Worm (Caenorhabditis elegans) whole organism, L1 larva: Measurements from ENCODE around the gene B0432.11.

Experiments
- C34B4.2 ChIP-seq: sonication (generic microtip); optimal IDR thresholded peaks from 2 replicates; lab custom pipeline; 2017; ENCODE audit warnings: mild to moderate bottlenecking, missing genetic modification characterization, missing compliant biosample characterization
- F16B12.6 ChIP-seq: fragments of 150-350 bp; optimal IDR thresholded peaks from 2 replicates; lab custom pipeline; 2014; ENCODE audit warnings: missing biosample characterization, missing genetic modification characterization
- Y116A8C.19 ChIP-seq: sonication (generic microtip); optimal IDR thresholded peaks from 2 replicates; lab custom pipeline; 2016; ENCODE audit warnings: missing compliant biosample characterization, missing genetic modification characterization, borderline replicate concordance
- aha-1 ChIP-seq: fragments of 150-350 bp; optimal IDR thresholded peaks from 2 replicates; lab custom pipeline; 2014; ENCODE audit warnings: missing biosample characterization, missing genetic modification characterization
- alr-1 ChIP-seq: fragments of 200-800 bp; sonication (Bioruptor generic); optimal IDR thresholded peaks from 2 replicates; lab custom pipeline; 2018; ENCODE audit warnings: borderline replicate concordance, mild to moderate bottlenecking, missing genetic modification characterization, missing compliant biosample characterization
- aly-2 ChIP-seq: fragments of 150-350 bp; optimal IDR thresholded peaks from 2 replicates; lab custom pipeline; 2014; ENCODE audit warnings: missing biosample characterization, missing genetic modification characterization
- ama-1 ChIP-seq: fragments of 150-350 bp; optimal IDR thresholded peaks from 2 replicates; lab custom pipeline; 2014
- blmp-1 ChIP-seq: fragments of 150-350 bp; optimal IDR thresholded peaks from 2 replicates; lab custom pipeline; 2014; ENCODE audit warnings: missing biosample characterization, missing genetic modification characterization
- ceh-63 ChIP-seq: fragments of 200-800 bp; sonication (Bioruptor generic); optimal IDR thresholded peaks from 2 replicates; lab custom pipeline; 2018; ENCODE audit warnings: mild to moderate bottlenecking, missing genetic modification characterization, missing compliant biosample characterization
- ceh-8 ChIP-seq: fragments of 200-800 bp; sonication (Bioruptor generic); optimal IDR thresholded peaks from 2 replicates; lab custom pipeline; 2018; ENCODE audit warnings: mild to moderate bottlenecking, missing genetic modification characterization, moderate library complexity, missing compliant biosample characterization
- ces-1 ChIP-seq: fragments of 150-350 bp; optimal IDR thresholded peaks from 2 replicates; lab custom pipeline; 2014; ENCODE audit warnings: missing biosample characterization, missing genetic modification reagents, missing genetic modification characterization
- dpl-1 ChIP-seq, 3 experiments: fragments of 150-350 bp in 2 of 3; sonication (generic microtip) in 1 of 3; optimal IDR thresholded peaks; 2 replicates each; lab custom pipeline; 2014 to 2017; ENCODE audit warnings: missing biosample characterization in 3 of 3, missing genetic modification characterization in 3 of 3, missing genetic modification reagents in 3 of 3
- efl-1 ChIP-seq, 4 experiments: fragments of 150-350 bp; optimal IDR thresholded peaks in 3 of 4; peaks in 1 of 4; 1 replicate in 1 of 4; 2 replicates in 3 of 4; lab custom pipeline; 2014; ENCODE audit warnings: missing biosample characterization in 2 of 4, missing genetic modification characterization in 2 of 4, missing genetic modification reagents in 2 of 4
- elt-2 ChIP-seq: sonication (generic microtip); optimal IDR thresholded peaks from 2 replicates; lab custom pipeline; 2016; ENCODE audit warnings: missing genetic modification characterization, mild to moderate bottlenecking, inconsistent platforms, missing compliant biosample characterization, missing genetic modification reagents
- elt-3 ChIP-seq, 6 experiments: fragments of 150-350 bp in 1 of 6; sonication (generic microtip); optimal IDR thresholded peaks; 2 replicates each; lab custom pipeline; 2017 to 2018; ENCODE audit warnings: missing biosample characterization in 6 of 6, missing genetic modification characterization in 6 of 6, inconsistent platforms in 1 of 6
- ets-5 ChIP-seq: fragments of 200-800 bp; sonication (Bioruptor generic); IDR thresholded peaks from 2 replicates; pipeline ENCODE4 v1.3.6; 2022; ENCODE audit warnings: missing genetic modification characterization, missing compliant biosample characterization
- fkh-10 ChIP-seq: sonication (generic microtip); optimal IDR thresholded peaks from 2 replicates; lab custom pipeline; 2017; ENCODE audit warnings: missing biosample characterization, missing genetic modification reagents, missing genetic modification characterization
- fkh-4 ChIP-seq: sonication (generic microtip); optimal IDR thresholded peaks from 2 replicates; lab custom pipeline; 2016; ENCODE audit warnings: missing compliant biosample characterization, missing genetic modification characterization, borderline replicate concordance
- fkh-8 ChIP-seq: sonication (generic microtip); optimal IDR thresholded peaks from 2 replicates; lab custom pipeline; 2016; ENCODE audit warnings: mild to moderate bottlenecking, missing genetic modification characterization, missing compliant biosample characterization
- fos-1 ChIP-seq: fragments of 150-350 bp; optimal IDR thresholded peaks from 2 replicates; lab custom pipeline; 2014; ENCODE audit warnings: missing biosample characterization, missing genetic modification characterization
- hlh-17 ChIP-seq: fragments of 200-800 bp; sonication (Bioruptor generic); optimal IDR thresholded peaks from 2 replicates; lab custom pipeline; 2018; ENCODE audit warnings: missing genetic modification characterization, mild to moderate bottlenecking, missing compliant biosample characterization, moderate library complexity, borderline replicate concordance
- hlh-4 ChIP-seq: sonication (generic microtip); optimal IDR thresholded peaks from 2 replicates; lab custom pipeline; 2016; ENCODE audit warnings: mild to moderate bottlenecking, missing genetic modification characterization, missing compliant biosample characterization
- hpl-2 ChIP-seq: fragments of 150-350 bp; optimal IDR thresholded peaks from 2 replicates; lab custom pipeline; 2014; ENCODE audit warnings: missing biosample characterization, missing genetic modification reagents, missing genetic modification characterization
- irx-1 ChIP-seq: sonication (generic microtip); optimal IDR thresholded peaks from 2 replicates; lab custom pipeline; 2016; ENCODE audit warnings: missing genetic modification characterization, missing compliant biosample characterization
- isw-1 ChIP-seq: fragments of 200-800 bp; sonication (Bioruptor generic); IDR thresholded peaks from 2 replicates; pipeline ENCODE4 v1.3.6; 2022; ENCODE audit warnings: missing genetic modification characterization, missing compliant biosample characterization
- lin-13 ChIP-seq: fragments of 150-350 bp; optimal IDR thresholded peaks from 2 replicates; lab custom pipeline; 2014; ENCODE audit warnings: missing biosample characterization, missing genetic modification reagents, missing genetic modification characterization
- lin-15B ChIP-seq: fragments of 150-350 bp; sonication (generic microtip); optimal IDR thresholded peaks from 3 replicates; lab custom pipeline; 2014; ENCODE audit warnings: missing biosample characterization, missing genetic modification characterization
- lin-35 ChIP-seq, 2 experiments: fragments of 150-350 bp; optimal IDR thresholded peaks; 2 replicates each; lab custom pipeline; 2014; ENCODE audit warnings: missing biosample characterization in 2 of 2, missing genetic modification characterization in 2 of 2, missing genetic modification reagents in 2 of 2
- lin-39 ChIP-seq: fragments of 150-350 bp; optimal IDR thresholded peaks from 2 replicates; lab custom pipeline; 2014; ENCODE audit warnings: missing biosample characterization, missing genetic modification reagents, missing genetic modification characterization
- lir-3 ChIP-seq: sonication (generic microtip); optimal IDR thresholded peaks from 2 replicates; lab custom pipeline; 2016; ENCODE audit warnings: mild to moderate bottlenecking, missing genetic modification characterization, moderate library complexity, missing compliant biosample characterization; ENCODE audit not compliant: poor library complexity
- lsy-2 ChIP-seq, 2 experiments: fragments of 150-350 bp; optimal IDR thresholded peaks; 2 replicates each; lab custom pipeline; 2014; ENCODE audit warnings: missing biosample characterization in 2 of 2, missing genetic modification characterization in 2 of 2
- nhr-11 ChIP-seq: fragments of 150-350 bp; optimal IDR thresholded peaks from 2 replicates; lab custom pipeline; 2014; ENCODE audit warnings: missing biosample characterization, missing genetic modification characterization
- nhr-19 ChIP-seq: fragments of 200-800 bp; sonication (Bioruptor generic); conservative IDR thresholded peaks from 2 replicates; pipeline ENCODE4 v1.3.6; 2022; ENCODE audit warnings: missing genetic modification characterization, missing compliant biosample characterization
- nhr-28 ChIP-seq: fragments of 150-350 bp; optimal IDR thresholded peaks from 2 replicates; lab custom pipeline; 2014; ENCODE audit warnings: missing biosample characterization, missing genetic modification characterization
- nhr-84 ChIP-seq: sonication (generic microtip); optimal IDR thresholded peaks from 2 replicates; lab custom pipeline; 2017; ENCODE audit warnings: missing biosample characterization, missing genetic modification characterization
- nhr-90 ChIP-seq: sonication (generic microtip); optimal IDR thresholded peaks from 2 replicates; lab custom pipeline; 2016; ENCODE audit warnings: mild to moderate bottlenecking, missing genetic modification characterization, missing compliant biosample characterization; ENCODE audit not compliant: poor library complexity
- pax-3 ChIP-seq: fragments of 200-800 bp; sonication (Bioruptor generic); optimal IDR thresholded peaks from 2 replicates; lab custom pipeline; 2018; ENCODE audit warnings: mild to moderate bottlenecking, missing genetic modification characterization, moderate library complexity, missing compliant biosample characterization
- rnt-1 ChIP-seq: sonication (generic microtip); optimal IDR thresholded peaks from 2 replicates; lab custom pipeline; 2016; ENCODE audit warnings: mild to moderate bottlenecking, missing genetic modification characterization, moderate library complexity, missing compliant biosample characterization
- snpc-4 ChIP-seq: fragments of 150-350 bp; optimal IDR thresholded peaks from 2 replicates; lab custom pipeline; 2014; ENCODE audit warnings: missing biosample characterization, missing genetic modification characterization
- snu-23 ChIP-seq: sonication (generic microtip); optimal IDR thresholded peaks from 2 replicates; lab custom pipeline; 2016; ENCODE audit warnings: missing genetic modification characterization, missing compliant biosample characterization
- sox-4 ChIP-seq: sonication (generic microtip); optimal IDR thresholded peaks from 2 replicates; lab custom pipeline; 2016; ENCODE audit warnings: missing genetic modification characterization, missing compliant biosample characterization
- unc-130 ChIP-seq: fragments of 150-350 bp; optimal IDR thresholded peaks from 2 replicates; lab custom pipeline; 2017; ENCODE audit warnings: missing biosample characterization, missing genetic modification characterization, inconsistent platforms
- unc-98 ChIP-seq: fragments of 200-800 bp; sonication (Bioruptor generic); IDR thresholded peaks from 2 replicates; pipeline ENCODE4 v1.3.6; 2022; ENCODE audit warnings: missing genetic modification characterization, missing compliant biosample characterization
- vab-15 ChIP-seq: sonication (generic microtip); optimal IDR thresholded peaks from 2 replicates; lab custom pipeline; 2017; ENCODE audit warnings: missing genotype, mild to moderate bottlenecking, missing genetic modification characterization, missing compliant biosample characterization
- xbp-1 ChIP-seq: sonication (generic microtip); optimal IDR thresholded peaks from 2 replicates; lab custom pipeline; 2016; ENCODE audit warnings: missing genetic modification characterization, missing compliant biosample characterization
- zag-1 ChIP-seq: fragments of 150-350 bp; optimal IDR thresholded peaks from 2 replicates; lab custom pipeline; 2014; ENCODE audit warnings: missing biosample characterization, missing genetic modification characterization
- ztf-4 ChIP-seq: fragments of 150-350 bp; optimal IDR thresholded peaks from 2 replicates; lab custom pipeline; 2014; ENCODE audit warnings: missing biosample characterization, missing genetic modification characterization

The B0432.11 gene

DNA sequence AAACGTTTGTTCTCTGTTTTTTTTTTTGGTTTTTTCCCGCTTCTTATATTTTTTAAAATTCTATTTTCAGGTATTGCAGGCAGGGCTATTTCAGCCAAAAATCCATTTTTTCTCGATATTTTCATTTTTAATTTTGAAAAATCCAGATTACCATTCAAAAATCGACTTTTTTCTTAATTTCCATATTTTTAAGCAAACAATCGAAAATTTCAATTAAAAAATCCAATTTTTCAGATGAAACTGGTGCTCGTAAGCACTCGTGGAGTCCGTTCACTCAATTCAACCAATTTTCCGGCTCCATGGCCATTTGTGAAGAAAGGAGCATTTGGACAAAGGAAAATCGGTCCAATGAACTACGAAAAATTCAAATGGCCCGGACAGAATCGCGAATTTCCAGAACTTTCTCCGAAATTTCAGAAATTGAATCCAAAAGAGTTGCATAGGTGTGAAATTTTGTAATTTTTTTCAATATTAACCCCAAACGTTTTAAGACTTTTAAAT, 5.8 kb downstream of the B0432.11 start, which contains the start of gene mrpl-41:
Gene mrpl-41, plus strand, starts transcription at position 235 of the 501 bp plus-strand sequence.
- no peak for TF ChIP-seq fos-1
- TF ChIP-seq efl-1 (optimal IDR thresholded peaks at IDR 0.05; lab: Kevin White, UChicago), result no peak
- TF ChIP-seq efl-1 (GFP tag; optimal IDR thresholded peaks at IDR 0.05 in 1 of 2; lab: Kevin White, UChicago), result peak in 1 of 2 experiments; percentile 91
- TF ChIP-seq, all 84 proteins: peak for 1

ce11 chrII:286551-286724, 8.1 kb downstream of the B0432.11 start, which contains the start of gene misc-1:
Gene misc-1 (plus strand): TSS chrII:286625.
- no peak for TF ChIP-seq isw-1
- TF ChIP-seq ces-1 (GFP tag; lab: Kevin White, UChicago), result no peak
- no peak for TF ChIP-seq lin-39
- no peak for TF ChIP-seq fkh-10 (GFP tag; lab: Kevin White, UChicago)
- TF ChIP-seq alr-1, result no peak
- TF ChIP-seq ceh-8 (GFP tag; lab: Kevin White, UChicago), result no peak
- TF ChIP-seq nhr-28 (tag; lab: Kevin White, UChicago), result no peak
- TF ChIP-seq unc-98 (GFP tag; lab: Robert Waterston, UW), result no peak
- TF ChIP-seq nhr-11 (tag; lab: Kevin White, UChicago), result no peak
- no peak for TF ChIP-seq rnt-1 (tag; lab: Kevin White, UChicago)
- no peak for TF ChIP-seq snpc-4
- no peak for TF ChIP-seq ets-5 (GFP tag; lab: Robert Waterston, UW)
- TF ChIP-seq xbp-1 (tag; lab: Kevin White, UChicago), result no peak
- no peak for TF ChIP-seq fkh-4 (tag; lab: Kevin White, UChicago)
- TF ChIP-seq lin-35 (GFP tag; optimal IDR thresholded peaks at IDR 0.05; lab: Kevin White, UChicago), result no peak
- no peak for TF ChIP-seq lin-13 (GFP tag; lab: Kevin White, UChicago)
- TF ChIP-seq fkh-8 (tag; lab: Kevin White, UChicago), result no peak
- TF ChIP-seq nhr-84 (tag; lab: Kevin White, UChicago), result no peak
- no peak for TF ChIP-seq C34B4.2 (tag; lab: Kevin White, UChicago)

DNA sequence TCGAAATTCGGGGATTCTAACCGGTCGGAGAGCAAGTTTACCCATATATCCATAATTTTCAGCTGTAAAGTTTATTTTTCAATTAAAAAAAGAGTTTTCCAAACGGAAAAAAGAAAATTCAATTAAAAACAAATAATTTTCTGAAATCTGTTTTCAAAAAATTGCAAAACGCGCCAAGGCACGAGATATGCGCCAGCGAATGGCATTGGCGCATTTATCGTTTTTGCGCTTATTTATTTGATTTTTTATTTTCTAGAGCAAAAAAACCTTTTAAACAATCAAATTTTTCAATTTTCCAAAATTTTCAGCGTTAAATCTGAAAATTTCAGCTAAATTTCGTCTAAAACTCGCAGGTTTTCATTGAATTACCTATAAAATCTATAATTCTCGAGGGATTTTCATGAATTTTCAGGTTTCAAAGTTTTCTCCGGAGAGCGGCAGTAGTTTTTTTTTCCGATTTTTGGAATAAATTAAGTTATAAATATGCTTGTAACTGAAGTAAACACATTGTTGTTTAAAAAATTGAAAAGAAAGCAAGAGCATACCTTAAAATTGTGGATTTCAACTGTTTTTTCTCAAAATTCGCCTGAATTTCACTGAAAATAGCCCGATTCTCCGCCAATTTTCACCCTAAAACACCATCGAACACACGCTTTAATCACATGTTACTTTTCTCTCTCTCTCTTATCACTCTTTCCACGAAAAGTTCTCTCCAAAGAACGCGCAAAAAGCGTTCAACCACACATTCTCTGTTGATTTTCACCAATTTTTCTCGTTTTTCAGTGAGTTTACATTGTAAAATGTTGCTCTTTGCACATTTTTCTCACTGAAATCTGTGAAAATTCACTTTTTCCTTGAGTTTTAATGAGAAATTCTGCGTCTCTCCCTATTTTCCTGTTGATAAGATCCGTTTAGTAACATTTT, 8.6 kb downstream of the B0432.11 start, which contains the start of gene B0432.10:
Gene B0432.10, minus strand, starts transcription at position 649 of the 924 bp plus-strand sequence.
- TF ChIP-seq F16B12.6 (tag; lab: Kevin White, UChicago) (peak; percentile 64), sox-4 (peak; percentile 62), xbp-1 (tag; lab: Kevin White, UChicago) (peak; percentile 88), nhr-90 (tag; lab: Kevin White, UChicago) (peak; percentile 86), lin-35 (GFP tag; optimal IDR thresholded peaks at IDR 0.05; lab: Kevin White, UChicago) (peak; percentile 95 to 97), vab-15 (tag; lab: Kevin White, UChicago) (no peak), irx-1 (tag; lab: Kevin White, UChicago) (peak; percentile 87), aly-2 (tag; lab: Kevin White, UChicago) (peak; percentile 23), nhr-19 (peak; percentile 91), Y116A8C.19 (tag; lab: Kevin White, UChicago) (no peak), ceh-63 (GFP tag; lab: Kevin White, UChicago) (no peak), ztf-4 (tag; lab: Kevin White, UChicago) (peak; percentile 27), aha-1 (tag; lab: Kevin White, UChicago) (peak; percentile 32), unc-130 (tag; lab: Kevin White, UChicago) (peak; percentile 95), lir-3 (tag; lab: Kevin White, UChicago) (no peak), elt-3 (tag; optimal IDR thresholded peaks at IDR 0.05; lab: Kevin White, UChicago) (peak in 2 of 6 experiments; percentile 68 to 92), efl-1 (optimal IDR thresholded peaks at IDR 0.05; lab: Kevin White, UChicago) (peak; percentile 76 to 97), efl-1 (GFP tag; optimal IDR thresholded peaks at IDR 0.05 in 1 of 2; lab: Kevin White, UChicago) (peak; percentile 97 to 100), lsy-2 (tag; optimal IDR thresholded peaks at IDR 0.05; lab: Kevin White, UChicago) (peak; percentile 92), blmp-1 (tag; lab: Kevin White, UChicago) (peak; percentile 77), hlh-4 (no peak), fkh-8 (tag; lab: Kevin White, UChicago) (peak; percentile 80), hpl-2 (no peak), zag-1 (tag; lab: Kevin White, UChicago) (no peak), elt-2 (peak; percentile 52), ama-1 (lab: Kevin White, UChicago) (no peak), lin-15B (tag; lab: Kevin White, UChicago) (peak; percentile 82), pax-3 (tag; lab: Kevin White, UChicago) (peak; percentile 63), hlh-17 (GFP tag; lab: Kevin White, UChicago) (no peak), snu-23 (GFP tag; lab: Kevin White, UChicago) (peak; percentile 93), dpl-1 (GFP tag; optimal IDR thresholded peaks at IDR 0.05; lab: Kevin White, UChicago) (peak; percentile 97 to 98 (median 97))
